Fruit fly (Drosophila melanogaster) whole organism, adult: ENCODE measurements around the gene TbCMF46.

Experiments
- CG11617 ChIP-seq: fragments of 200-800 bp; sonication (Bioruptor generic); optimal IDR thresholded peaks from 2 replicates; lab custom pipeline; 2017; ENCODE audit warnings: mild to moderate bottlenecking, missing biosample characterization, missing genetic modification reagents, missing genetic modification characterization
- CG33017 ChIP-seq: fragments of 200-800 bp; sonication (Bioruptor generic); optimal IDR thresholded peaks from 2 replicates; lab custom pipeline; 2018; ENCODE audit warnings: missing biosample characterization, mild to moderate bottlenecking, missing genetic modification characterization, moderate library complexity
- CG5204 ChIP-seq: fragments of 200-800 bp; sonication (Bioruptor generic); optimal IDR thresholded peaks from 2 replicates; lab custom pipeline; 2016; ENCODE audit warnings: missing biosample characterization, missing genetic modification characterization
- CG7101 ChIP-seq: fragments of 200-800 bp; sonication (Bioruptor generic); optimal IDR thresholded peaks from 2 replicates; lab custom pipeline; 2018; ENCODE audit warnings: missing biosample characterization, mild to moderate bottlenecking, missing genetic modification characterization, moderate library complexity
- Clk ChIP-seq: fragments of 200-800 bp; sonication (Bioruptor generic); optimal IDR thresholded peaks from 2 replicates; lab custom pipeline; 2017; ENCODE audit warnings: missing biosample characterization, missing genetic modification characterization
- Hr96 ChIP-seq: fragments of 200-800 bp; sonication (Bioruptor generic); optimal IDR thresholded peaks from 2 replicates; lab custom pipeline; 2016; ENCODE audit warnings: missing biosample characterization, missing genetic modification characterization
- bab1 ChIP-seq: fragments of 200-800 bp; sonication (Bioruptor generic); optimal IDR thresholded peaks from 3 replicates; lab custom pipeline; 2019; ENCODE audit warnings: missing biosample characterization, mild to moderate bottlenecking, missing genetic modification characterization, moderate library complexity
- cic ChIP-seq: fragments of 200-800 bp; sonication (Bioruptor generic); optimal IDR thresholded peaks from 2 replicates; lab custom pipeline; 2017; ENCODE audit warnings: missing biosample characterization, mild to moderate bottlenecking, missing genetic modification characterization, moderate library complexity
- cnc ChIP-seq, 2 experiments: fragments of >200 bp; optimal IDR thresholded peaks; 2 replicates each; lab custom pipeline; 2017
- kay ChIP-seq: fragments of 200-800 bp; sonication (Bioruptor generic); peaks from one replicate; lab custom pipeline; 2016; ENCODE audit warnings: missing biosample characterization, missing genetic modification characterization, borderline replicate concordance
- pad ChIP-seq: fragments of 200-800 bp; sonication (Bioruptor generic); optimal IDR thresholded peaks from 3 replicates; lab custom pipeline; 2017; ENCODE audit warnings: missing biosample characterization, missing genetic modification characterization, mild to moderate bottlenecking, moderate library complexity, missing genetic modification reagents
- tj ChIP-seq: fragments of 200-800 bp; sonication (Bioruptor generic); optimal IDR thresholded peaks from 3 replicates; lab custom pipeline; 2017; ENCODE audit warnings: missing biosample characterization, mild to moderate bottlenecking, missing genetic modification characterization, moderate library complexity
- toe ChIP-seq: fragments of 200-800 bp; sonication (Bioruptor generic); optimal IDR thresholded peaks from 2 replicates; lab custom pipeline; 2016; ENCODE audit warnings: missing biosample characterization, missing genetic modification characterization

dm6 chr2L:9886086-9886485 lies 38.6 kb downstream of the TbCMF46 start, which contains the start of gene nAChRalpha6:
- TF ChIP-seq toe (GFP tag; lab: Kevin White, UChicago) (no peak), cnc (optimal IDR thresholded peaks at IDR 0.05; lab: Kevin White, UChicago) (no peak), CG5204 (GFP tag; lab: Kevin White, UChicago) (no peak), tj (GFP tag; lab: Kevin White, UChicago) (no peak), Clk (no peak), pad (no peak), CG7101 (no peak), bab1 (GFP tag; lab: Kevin White, UChicago) (no peak), CG11617 (GFP tag; lab: Kevin White, UChicago) (no peak), cic (no peak), Hr96 (GFP tag; lab: Kevin White, UChicago) (no peak), kay (GFP tag; lab: Kevin White, UChicago) (no peak), CG33017 (no peak)
